Fruit fly (Drosophila melanogaster) whole organism, wandering third instar larva: ENCODE results near the gene IP3K2.

Experiments used
- Mio ChIP-seq: sonication (Bioruptor generic); optimal IDR thresholded peaks from 2 replicates; lab custom pipeline; 2016; ENCODE audit warnings: missing biosample characterization, missing genetic modification characterization
- Myc ChIP-seq: fragments of >200 bp; optimal IDR thresholded peaks from 2 replicates; lab custom pipeline; 2017
- Rel ChIP-seq, 2 experiments: fragments of 200-800 bp; sonication (Bioruptor generic) in 1 of 2; optimal IDR thresholded peaks; 2 replicates in 1 of 2; 3 replicates in 1 of 2; lab custom pipeline; 2016 to 2019; ENCODE audit warnings: mild to moderate bottlenecking in 2 of 2, missing biosample characterization in 2 of 2, missing genetic modification characterization in 2 of 2, moderate library complexity in 1 of 2
- Vsx2 ChIP-seq: fragments of 200-300, 225-300 bp; sonication (Bioruptor generic); optimal IDR thresholded peaks from 2 replicates; lab custom pipeline; 2018; ENCODE audit warnings: missing biosample characterization, missing genetic modification characterization; ENCODE audit not compliant: partially characterized antibody
- dsf ChIP-seq: sonication (Bioruptor generic); optimal IDR thresholded peaks from 2 replicates; lab custom pipeline; 2016; ENCODE audit warnings: missing biosample characterization, missing genetic modification characterization, borderline replicate concordance
- foxo ChIP-seq, 2 experiments: fragments of 200-800 bp; sonication (Bioruptor generic); optimal IDR thresholded peaks; 2 replicates in 1 of 2; 3 replicates in 1 of 2; lab custom pipeline; 2016 to 2017; ENCODE audit warnings: missing biosample characterization in 2 of 2, missing genetic modification characterization in 2 of 2
- fru ChIP-seq: fragments of 200-800 bp; sonication (Bioruptor generic); optimal IDR thresholded peaks from 3 replicates; lab custom pipeline; 2016; ENCODE audit warnings: missing biosample characterization, mild to moderate bottlenecking, missing genetic modification characterization
- lola ChIP-seq: fragments of >200 bp; optimal IDR thresholded peaks from 2 replicates; lab custom pipeline; 2017; ENCODE audit warnings: missing biosample characterization, missing genetic modification characterization
- pan ChIP-seq: fragments of >200 bp; optimal IDR thresholded peaks from 2 replicates; lab custom pipeline; 2017
- psq ChIP-seq: fragments of 200-800 bp; sonication (Bioruptor generic); optimal IDR thresholded peaks from 3 replicates; lab custom pipeline; 2017; ENCODE audit warnings: missing biosample characterization, mild to moderate bottlenecking, missing genetic modification characterization, moderate library complexity
- sv ChIP-seq: fragments of 200-800 bp; sonication (Bioruptor generic); optimal IDR thresholded peaks from 3 replicates; lab custom pipeline; 2016; ENCODE audit warnings: missing biosample characterization, missing genetic modification characterization
- woc ChIP-seq: sonication (Bioruptor generic); optimal IDR thresholded peaks from 2 replicates; lab custom pipeline; 2016; ENCODE audit warnings: missing biosample characterization, mild to moderate bottlenecking, missing genetic modification characterization

- TF ChIP-seq foxo (GFP tag; optimal IDR thresholded peaks at IDR 0.05; lab: Kevin White, UChicago), result no peak
- TF ChIP-seq pan (lab: Kevin White, UChicago), result no peak
- TF ChIP-seq lola (GFP tag; lab: Kevin White, UChicago), result no peak
- TF ChIP-seq dsf (GFP tag; lab: Kevin White, UChicago), result no peak
- TF ChIP-seq Vsx2 (GFP tag; lab: Kevin White, UChicago), result no peak
- TF ChIP-seq fru (GFP tag; lab: Kevin White, UChicago), result no peak
- TF ChIP-seq psq (GFP tag; lab: Kevin White, UChicago), result no peak
- no peak for TF ChIP-seq sv
- no peak for TF ChIP-seq Rel (GFP tag; optimal IDR thresholded peaks at IDR 0.05; lab: Kevin White, UChicago)
- TF ChIP-seq Rel (tag; optimal IDR thresholded peaks at IDR 0.05; lab: Kevin White, UChicago), result no peak
- TF ChIP-seq woc (GFP tag; lab: Kevin White, UChicago), result no peak
- no peak for TF ChIP-seq Myc (lab: Kevin White, UChicago)
- no peak for TF ChIP-seq Mio (GFP tag; lab: Kevin White, UChicago)
Measured at dm6 chrX:13375489-13375997, 72.1 kb downstream of the IP3K2 start.
